Worm (Caenorhabditis elegans) whole organism, late embryonic: Measurements from ENCODE around the gene pgp-14.

Source experiments
- C08G9.2 ChIP-seq: sonication (generic microtip); optimal IDR thresholded peaks from 2 replicates; lab custom pipeline; 2016; ENCODE audit warnings: mild to moderate bottlenecking, missing genetic modification characterization, moderate library complexity, missing compliant biosample characterization
- ceh-14 ChIP-seq: sonication (generic microtip); optimal IDR thresholded peaks from 2 replicates; lab custom pipeline; 2016; ENCODE audit warnings: missing genotype, missing genetic modification characterization, missing compliant biosample characterization
- ceh-18 ChIP-seq: sonication (generic microtip); optimal IDR thresholded peaks from 2 replicates; lab custom pipeline; 2016; ENCODE audit warnings: missing genetic modification characterization, missing compliant biosample characterization
- ceh-2 ChIP-seq: sonication (generic microtip); optimal IDR thresholded peaks from 2 replicates; lab custom pipeline; 2016; ENCODE audit warnings: missing genotype, missing genetic modification characterization, missing compliant biosample characterization
- ceh-30 ChIP-seq: fragments of 150-350 bp; optimal IDR thresholded peaks from 2 replicates; lab custom pipeline; 2014; ENCODE audit warnings: missing biosample characterization, missing genetic modification characterization
- ceh-31 ChIP-seq: sonication (generic microtip); optimal IDR thresholded peaks from 2 replicates; lab custom pipeline; 2016; ENCODE audit warnings: missing genetic modification characterization, missing compliant biosample characterization
- ceh-34 ChIP-seq: sonication (generic microtip); optimal IDR thresholded peaks from 2 replicates; lab custom pipeline; 2016; ENCODE audit warnings: mild to moderate bottlenecking, missing genetic modification characterization, missing compliant biosample characterization
- ceh-45 ChIP-seq: fragments of 200-800 bp; sonication (Bioruptor generic); IDR thresholded peaks from 2 replicates; pipeline ENCODE4 v1.3.6; 2022; ENCODE audit warnings: missing genetic modification reagents, missing genetic modification characterization, missing compliant biosample characterization
- ceh-9 ChIP-seq: sonication (generic microtip); optimal IDR thresholded peaks from 2 replicates; lab custom pipeline; 2016; ENCODE audit warnings: mild to moderate bottlenecking, missing genetic modification characterization, inconsistent platforms, missing compliant biosample characterization
- che-1 ChIP-seq: sonication (generic microtip); optimal IDR thresholded peaks from 2 replicates; lab custom pipeline; 2016; ENCODE audit warnings: mild to moderate bottlenecking, missing genetic modification characterization, missing compliant biosample characterization
- dmd-4 ChIP-seq: sonication (generic microtip); optimal IDR thresholded peaks from 2 replicates; lab custom pipeline; 2016; ENCODE audit warnings: borderline replicate concordance, missing genetic modification characterization, missing compliant biosample characterization
- elt-2 ChIP-seq: sonication (generic microtip); optimal IDR thresholded peaks from 2 replicates; lab custom pipeline; 2016; ENCODE audit warnings: missing genetic modification reagents, missing genetic modification characterization, missing compliant biosample characterization
- elt-4 ChIP-seq: sonication (generic microtip); optimal IDR thresholded peaks from 2 replicates; lab custom pipeline; 2016; ENCODE audit warnings: missing genetic modification characterization, missing compliant biosample characterization
- ets-4 ChIP-seq: sonication (generic microtip); optimal IDR thresholded peaks from 2 replicates; lab custom pipeline; 2016; ENCODE audit warnings: missing genetic modification characterization, missing compliant biosample characterization
- eyg-1 ChIP-seq: sonication (generic microtip); optimal IDR thresholded peaks from 2 replicates; lab custom pipeline; 2016; ENCODE audit warnings: missing genotype, missing genetic modification characterization, missing compliant biosample characterization
- fax-1 ChIP-seq: sonication (generic microtip); optimal IDR thresholded peaks from 2 replicates; lab custom pipeline; 2016; ENCODE audit warnings: missing genotype, missing genetic modification characterization, missing compliant biosample characterization
- fkh-10 ChIP-seq: fragments of 150-350 bp; optimal IDR thresholded peaks from 2 replicates; lab custom pipeline; 2014; ENCODE audit warnings: missing biosample characterization, missing genetic modification reagents, missing genetic modification characterization
- hlh-13 ChIP-seq: fragments of 200-800 bp; sonication (Bioruptor generic); optimal IDR thresholded peaks from 2 replicates; lab custom pipeline; 2018; ENCODE audit warnings: mild to moderate bottlenecking, missing genetic modification characterization, missing compliant biosample characterization
- hlh-15 ChIP-seq: sonication (generic microtip); optimal IDR thresholded peaks from 2 replicates; lab custom pipeline; 2016; ENCODE audit warnings: missing genetic modification characterization, missing compliant biosample characterization
- hlh-6 ChIP-seq: sonication (generic microtip); optimal IDR thresholded peaks from 2 replicates; lab custom pipeline; 2016; ENCODE audit warnings: missing genotype, missing genetic modification characterization, missing compliant biosample characterization
- hlh-8 ChIP-seq: sonication (generic microtip); optimal IDR thresholded peaks from 2 replicates; lab custom pipeline; 2016; ENCODE audit warnings: missing genotype, missing genetic modification characterization, missing compliant biosample characterization
- lim-6 ChIP-seq: sonication (generic microtip); optimal IDR thresholded peaks from 2 replicates; lab custom pipeline; 2016; ENCODE audit warnings: missing genetic modification characterization, missing compliant biosample characterization
- lin-11 ChIP-seq: fragments of 200-800 bp; sonication (Bioruptor generic); optimal IDR thresholded peaks from 2 replicates; lab custom pipeline; 2018; ENCODE audit warnings: mild to moderate bottlenecking, missing genetic modification characterization, missing compliant biosample characterization
- madf-2 ChIP-seq: sonication (generic microtip); optimal IDR thresholded peaks from 2 replicates; lab custom pipeline; 2017; ENCODE audit warnings: missing genetic modification characterization, missing compliant biosample characterization
- mec-3 ChIP-seq: sonication (generic microtip); optimal IDR thresholded peaks from 2 replicates; lab custom pipeline; 2016; ENCODE audit warnings: borderline replicate concordance, missing genetic modification characterization, missing compliant biosample characterization
- nhr-232 ChIP-seq: sonication (generic microtip); optimal IDR thresholded peaks from 2 replicates; lab custom pipeline; 2016; ENCODE audit warnings: missing genetic modification characterization, missing compliant biosample characterization
- npax-4 ChIP-seq: sonication (generic microtip); optimal IDR thresholded peaks from 2 replicates; lab custom pipeline; 2016; ENCODE audit warnings: missing genetic modification characterization, missing compliant biosample characterization
- odd-2 ChIP-seq: sonication (generic microtip); optimal IDR thresholded peaks from 2 replicates; lab custom pipeline; 2017; ENCODE audit warnings: antibody characterized with exemption, mild to moderate bottlenecking, missing genetic modification characterization, missing compliant biosample characterization
- pag-3 ChIP-seq: sonication (generic microtip); optimal IDR thresholded peaks from 2 replicates; lab custom pipeline; 2016; ENCODE audit warnings: missing compliant biosample characterization, missing genetic modification characterization, borderline replicate concordance
- pha-2 ChIP-seq: sonication (generic microtip); optimal IDR thresholded peaks from 2 replicates; lab custom pipeline; 2017; ENCODE audit warnings: mild to moderate bottlenecking, missing genetic modification characterization, missing compliant biosample characterization
- pha-4 ChIP-seq: fragments of 150-350 bp; optimal IDR thresholded peaks from 2 replicates; lab custom pipeline; 2018; ENCODE audit warnings: missing biosample characterization, missing genetic modification reagents, missing genetic modification characterization
- sdc-2 ChIP-seq: sonication (generic microtip); optimal IDR thresholded peaks from 2 replicates; lab custom pipeline; 2016; ENCODE audit warnings: missing genotype, missing genetic modification characterization, missing compliant biosample characterization
- sox-2 ChIP-seq: fragments of 200-800 bp; sonication (Bioruptor generic); IDR thresholded peaks from 2 replicates; pipeline ENCODE4 v1.3.6; 2022; ENCODE audit warnings: missing genetic modification reagents, missing genetic modification characterization, missing compliant biosample characterization
- syd-9 ChIP-seq: sonication (generic microtip); optimal IDR thresholded peaks from 2 replicates; lab custom pipeline; 2016; ENCODE audit warnings: mild to moderate bottlenecking, missing genetic modification characterization, moderate library complexity, missing compliant biosample characterization
- tbx-7 ChIP-seq: sonication (generic microtip); optimal IDR thresholded peaks from 2 replicates; lab custom pipeline; 2016; ENCODE audit warnings: missing genotype, missing genetic modification characterization, missing compliant biosample characterization

The pgp-14 gene

ce11 chrX:12787624-12788023 lies 38.2 kb upstream of the pgp-14 start, which contains the start of gene str-124:
str-124 (plus strand) TSS chrX:12787924.
- TF ChIP-seq madf-2 (tag; lab: Kevin White, UChicago): no peak
- TF ChIP-seq ceh-14: no peak
- TF ChIP-seq dmd-4 (tag; lab: Kevin White, UChicago): no peak
- no peak for TF ChIP-seq hlh-15 (tag; lab: Kevin White, UChicago)
- no peak for TF ChIP-seq tbx-7 (tag; lab: Kevin White, UChicago)
- no peak for TF ChIP-seq lin-11 (tag; lab: Kevin White, UChicago)
- TF ChIP-seq che-1 (tag; lab: Kevin White, UChicago): no peak
- no peak for TF ChIP-seq elt-2 (tag; lab: Kevin White, UChicago)
- TF ChIP-seq, all 69 proteins: peak for 0

DNA sequence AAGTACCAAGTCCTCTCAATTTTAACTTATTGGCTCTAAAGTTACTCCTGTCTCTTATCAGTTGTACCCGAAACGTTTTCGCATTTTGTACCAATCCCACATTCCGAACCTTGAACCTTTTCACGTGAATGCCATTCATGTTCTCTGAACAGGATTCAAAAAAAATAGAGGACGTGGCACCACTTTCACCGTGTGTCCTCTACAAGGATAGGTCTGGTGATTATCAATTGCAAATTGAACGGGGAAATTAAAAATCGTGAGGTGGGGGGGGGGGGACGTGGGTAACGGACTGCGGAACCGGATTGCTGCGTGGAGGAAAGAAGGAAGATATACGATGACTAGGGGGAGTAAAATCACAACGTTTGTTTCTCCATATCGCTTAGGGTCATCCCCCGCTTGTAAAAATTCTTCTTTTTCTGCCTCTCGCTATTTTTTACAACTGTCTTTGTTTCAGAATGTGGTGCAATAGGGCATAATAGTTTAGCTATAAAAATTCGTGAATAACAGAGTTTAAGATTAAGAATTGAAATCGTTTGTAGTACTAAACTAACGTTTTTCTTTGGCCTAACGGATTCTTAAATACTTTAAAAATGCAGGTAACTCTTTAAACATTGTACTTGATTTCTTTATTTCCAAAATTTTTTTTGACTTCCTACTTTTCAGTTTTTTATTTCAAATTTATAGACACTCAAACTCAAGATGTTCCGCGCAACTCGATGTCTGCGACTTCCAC lies 32.5 kb upstream of the pgp-14 start, which contains the start of gene alh-13:
alh-13 (plus strand) TSS at position 683 of the 733 bp plus-strand sequence.
- no peak for TF ChIP-seq fkh-10 (GFP tag; lab: Kevin White, UChicago)
- no peak for TF ChIP-seq elt-4 (tag; lab: Kevin White, UChicago)
- no peak for TF ChIP-seq sox-2 (GFP tag; lab: Robert Waterston, UW)
- TF ChIP-seq ceh-31 (tag; lab: Kevin White, UChicago): no peak
- no peak for TF ChIP-seq C08G9.2 (tag; lab: Kevin White, UChicago)
- TF ChIP-seq sdc-2: no peak
- TF ChIP-seq ceh-18 (tag; lab: Kevin White, UChicago): no peak
- TF ChIP-seq hlh-6 (tag; lab: Kevin White, UChicago): no peak
- no peak for TF ChIP-seq npax-4 (tag; lab: Kevin White, UChicago)
- TF ChIP-seq lim-6 (tag; lab: Kevin White, UChicago): no peak
- TF ChIP-seq ceh-45 (GFP tag; lab: Robert Waterston, UW): no peak

DNA sequence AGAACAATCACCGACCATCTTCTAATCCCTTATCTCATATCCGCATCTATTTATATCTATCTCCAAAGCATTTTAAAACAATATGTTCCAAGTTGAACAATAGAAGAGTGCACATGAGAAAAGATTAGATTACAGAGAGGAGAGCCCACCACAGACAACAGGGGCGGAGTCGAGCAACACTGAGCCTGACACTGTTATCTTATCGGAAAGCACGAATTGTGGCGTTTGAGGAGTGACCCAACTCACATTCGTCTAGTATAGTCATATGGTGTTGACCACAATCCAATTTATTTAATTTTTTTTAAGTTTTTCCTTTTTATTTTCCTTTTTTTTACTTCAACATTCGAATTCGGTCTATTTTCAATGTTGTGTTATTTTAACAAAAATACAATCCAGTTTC lies 31.3 kb upstream of the pgp-14 start:
- TF ChIP-seq syd-9 (tag; lab: Kevin White, UChicago) (no peak), pag-3 (tag; lab: Kevin White, UChicago) (no peak), pha-2 (no peak), ceh-2 (tag; lab: Kevin White, UChicago) (no peak), elt-2 (tag; lab: Kevin White, UChicago) (peak; percentile 85), lim-6 (tag; lab: Kevin White, UChicago) (no peak), fax-1 (tag; lab: Kevin White, UChicago) (no peak), hlh-13 (no peak)

- no peak for TF ChIP-seq hlh-13
- TF ChIP-seq ceh-30: no peak
- TF ChIP-seq odd-2 (tag; lab: Kevin White, UChicago): no peak
- TF ChIP-seq sdc-2: no peak
- TF ChIP-seq ceh-9 (tag; lab: Kevin White, UChicago): no peak
- no peak for TF ChIP-seq pha-2
- TF ChIP-seq ceh-14: no peak
- TF ChIP-seq syd-9 (tag; lab: Kevin White, UChicago): no peak
- no peak for TF ChIP-seq hlh-8 (tag; lab: Kevin White, UChicago)
- no peak for TF ChIP-seq ets-4
- TF ChIP-seq pha-4 (tag; lab: Kevin White, UChicago): no peak
- no peak for TF ChIP-seq mec-3
- TF ChIP-seq ceh-18 (tag; lab: Kevin White, UChicago): no peak
- no peak for TF ChIP-seq hlh-6 (tag; lab: Kevin White, UChicago)
- no peak for TF ChIP-seq nhr-232 (tag; lab: Kevin White, UChicago)
- no peak for TF ChIP-seq ceh-34
- TF ChIP-seq eyg-1 (tag; lab: Kevin White, UChicago): no peak
Observed at ce11 chrX:12769697-12770096, 20.3 kb upstream of the pgp-14 start, which contains the start of gene ilc-17.1. ilc-17.1 (minus strand) TSS chrX:12769797.
